Worm (Caenorhabditis elegans): ENCODE data around the gene nspg-6.

The nspg-6 gene

ce11 chrIII:7323331-7323730 is 8.6 kb upstream of the nspg-6 start:
- TF ChIP-seq ceh-48 (tag; optimal IDR thresholded peaks at IDR 0.05) (no peak), pax-1 (tag; optimal IDR thresholded peaks at IDR 0.05) (no peak), ceh-6 (GFP tag; optimal IDR thresholded peaks at IDR 0.05) (no peak), ceh-22 (tag; optimal IDR thresholded peaks at IDR 0.05) (no peak), pha-4 (tag; optimal IDR thresholded peaks at IDR 0.05) (no peak), hlh-8 (tag; optimal IDR thresholded peaks at IDR 0.05) (no peak), tbx-2 (tag; optimal IDR thresholded peaks at IDR 0.05) (no peak), ceh-14 (tag; optimal IDR thresholded peaks at IDR 0.05) (no peak)

- TF ChIP-seq ceh-30 (tag; optimal IDR thresholded peaks at IDR 0.05) (no peak), sox-2 (GFP tag; IDR thresholded peaks at IDR 0.05) (no peak), sdc-2 (tag; optimal IDR thresholded peaks at IDR 0.05) (no peak), unc-3 (GFP tag; conservative IDR thresholded peaks at IDR 0.05) (no peak), unc-3 (tag; optimal IDR thresholded peaks at IDR 0.05) (no peak), K09A11.1 (tag; optimal IDR thresholded peaks at IDR 0.05; ENCODE audit: insufficient read depth) (no peak), npax-4 (tag; optimal IDR thresholded peaks at IDR 0.05) (no peak), ceh-19 (GFP tag; optimal IDR thresholded peaks at IDR 0.05) (no peak), ets-4 (tag; optimal IDR thresholded peaks at IDR 0.05) (no peak), pax-1 (tag; optimal IDR thresholded peaks at IDR 0.05) (no peak), ceh-34 (tag; optimal IDR thresholded peaks at IDR 0.05) (no peak)
These were observed 7.2 kb upstream of the nspg-6 start for ce11 chrIII:7322018-7322417.

- TF ChIP-seq unc-3 (GFP tag; conservative IDR thresholded peaks at IDR 0.05) (no peak), unc-3 (tag; optimal IDR thresholded peaks at IDR 0.05) (no peak), ceh-14 (tag; optimal IDR thresholded peaks at IDR 0.05) (no peak), unc-42 (tag; optimal IDR thresholded peaks at IDR 0.05) (no peak), ceh-30 (tag; optimal IDR thresholded peaks at IDR 0.05) (no peak), C08G9.2 (tag; optimal IDR thresholded peaks at IDR 0.05) (no peak), fkh-6 (tag; optimal IDR thresholded peaks at IDR 0.05) (no peak), madf-2 (tag; optimal IDR thresholded peaks at IDR 0.05) (no peak), ahr-1 (tag; optimal IDR thresholded peaks at IDR 0.05) (no peak)
These were observed 4.6 kb upstream of the nspg-6 start, which contains the start of gene F56C9.8 for ce11 chrIII:7319390-7319789. Gene F56C9.8, minus strand, starts transcription at chrIII:7319509.

- TF ChIP-seq ceh-19 (GFP tag; optimal IDR thresholded peaks at IDR 0.05) (peak; percentile 33), pax-1 (tag; optimal IDR thresholded peaks at IDR 0.05) (peak; percentile 14), sox-4 (tag; optimal IDR thresholded peaks at IDR 0.05) (no peak), hlh-30 (tag; optimal IDR thresholded peaks at IDR 0.05; ENCODE audit: insufficient read depth) (no peak)
These were observed 2.6 kb upstream of the nspg-6 start for ce11 chrIII:7317354-7317753.

DNA sequence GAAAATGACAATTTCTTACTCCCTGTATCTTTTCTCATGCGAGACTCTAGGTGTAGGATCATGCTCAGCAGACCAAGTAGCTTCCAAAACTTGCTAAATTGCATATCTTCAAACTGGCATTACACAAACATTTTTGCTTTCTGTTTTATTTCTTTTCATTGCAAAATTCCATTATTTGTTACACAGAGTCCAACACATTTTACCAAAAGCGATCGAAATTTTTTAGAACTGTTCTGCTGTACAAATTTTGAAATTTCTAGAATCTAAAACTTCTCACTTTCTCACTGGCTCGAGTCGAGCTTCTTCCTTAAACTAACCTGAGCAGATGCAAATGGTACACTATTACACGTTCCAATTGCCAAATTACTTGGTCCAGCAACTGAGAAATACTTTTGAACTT is 304 bp downstream of the nspg-6 start:
- TF ChIP-seq elt-2 (tag; optimal IDR thresholded peaks at IDR 0.05) = no peak
- no peak for TF ChIP-seq pha-4 (tag; optimal IDR thresholded peaks at IDR 0.05)
- TF ChIP-seq hlh-15 (tag; optimal IDR thresholded peaks at IDR 0.05) = no peak
- no peak for TF ChIP-seq ceh-18 (tag; optimal IDR thresholded peaks at IDR 0.05)
- TF ChIP-seq ceh-2 (tag; optimal IDR thresholded peaks at IDR 0.05) = no peak

ce11 chrIII:7310662-7311340 is 4.0 kb downstream of the nspg-6 start, which contains the start of the genes F56C9.6 and F56C9.3:
Gene F56C9.6, minus strand, starts transcription at chrIII:7310773.
Gene F56C9.3, plus strand, starts transcription at chrIII:7311290.
- TF ChIP-seq pha-4 (tag; optimal IDR thresholded peaks at IDR 0.05) (no peak), fkh-10 (GFP tag; optimal IDR thresholded peaks at IDR 0.05) (no peak), ref-2 (tag; optimal IDR thresholded peaks at IDR 0.05) (no peak), lim-6 (tag; optimal IDR thresholded peaks at IDR 0.05) (no peak), mec-3 (tag; optimal IDR thresholded peaks at IDR 0.05; ENCODE audit: borderline replicate concordance) (no peak)
